Worm (Caenorhabditis elegans) whole organism, L4 larva: Measurements from ENCODE around the gene snrp-200.

Experiments
- F37D6.2 ChIP-seq: sonication (generic microtip); optimal IDR thresholded peaks from 2 replicates; lab custom pipeline; 2016; ENCODE audit warnings: mild to moderate bottlenecking, missing genetic modification characterization, missing compliant biosample characterization
- F49E8.2 ChIP-seq: sonication (generic microtip); optimal IDR thresholded peaks from 2 replicates; lab custom pipeline; 2016; ENCODE audit warnings: missing compliant biosample characterization, mild to moderate bottlenecking, missing genetic modification characterization, borderline replicate concordance
- R02D3.7 ChIP-seq: fragments of 150-350 bp; sonication (generic microtip); optimal IDR thresholded peaks from 3 replicates; lab custom pipeline; 2014; ENCODE audit warnings: missing biosample characterization, missing genetic modification characterization
- ZK546.5 ChIP-seq, 2 experiments: sonication (generic microtip); optimal IDR thresholded peaks; 2 replicates each; lab custom pipeline; 2017; ENCODE audit warnings: missing biosample characterization in 2 of 2, missing genetic modification characterization in 2 of 2
- arid-1 ChIP-seq: fragments of 200-800 bp; sonication (Bioruptor generic); conservative IDR thresholded peaks from 2 replicates; pipeline ENCODE4 v1.3.6; 2022; ENCODE audit warnings: missing genetic modification reagents, missing genetic modification characterization, missing compliant biosample characterization
- ceh-62 ChIP-seq: sonication (generic microtip); optimal IDR thresholded peaks from 2 replicates; lab custom pipeline; 2017; ENCODE audit warnings: missing biosample characterization, missing genetic modification characterization
- daf-19 ChIP-seq: fragments of 200-800 bp; sonication (Bioruptor generic); conservative IDR thresholded peaks from 2 replicates; pipeline ENCODE4 v1.3.6; 2022; ENCODE audit warnings: missing genetic modification characterization, missing compliant biosample characterization
- dmd-9 ChIP-seq: fragments of 200-800 bp; sonication (Bioruptor generic); IDR thresholded peaks from 2 replicates; pipeline ENCODE4 v1.3.6; 2022; ENCODE audit warnings: missing genetic modification reagents, missing genetic modification characterization, missing compliant biosample characterization
- duxl-1 ChIP-seq: sonication (generic microtip); optimal IDR thresholded peaks from 2 replicates; lab custom pipeline; 2016; ENCODE audit warnings: mild to moderate bottlenecking, missing genetic modification characterization, moderate library complexity, missing compliant biosample characterization; ENCODE audit not compliant: poor library complexity
- dve-1 ChIP-seq: sonication (generic microtip); optimal IDR thresholded peaks from 2 replicates; lab custom pipeline; 2017; ENCODE audit warnings: antibody characterized with exemption, mild to moderate bottlenecking, missing genetic modification characterization, missing compliant biosample characterization; ENCODE audit not compliant: insufficient read depth
- egl-43 ChIP-seq: fragments of 200-800 bp; sonication (Bioruptor generic); IDR thresholded peaks from 2 replicates; pipeline ENCODE4 v1.3.6; 2022; ENCODE audit warnings: missing genetic modification reagents, missing genetic modification characterization, missing compliant biosample characterization
- hlh-30 ChIP-seq: sonication (generic microtip); optimal IDR thresholded peaks from 2 replicates; lab custom pipeline; 2017; ENCODE audit warnings: antibody characterized with exemption, mild to moderate bottlenecking, missing genetic modification characterization, missing compliant biosample characterization; ENCODE audit not compliant: insufficient read depth
- lin-1 ChIP-seq: fragments of 200-800 bp; sonication (Bioruptor generic); IDR thresholded peaks from 2 replicates; pipeline ENCODE4 v1.3.6; 2022; ENCODE audit warnings: missing genetic modification reagents, missing genetic modification characterization, missing compliant biosample characterization
- lin-15B ChIP-seq: fragments of 150-350 bp; sonication (generic microtip); optimal IDR thresholded peaks from 3 replicates; lab custom pipeline; 2014; ENCODE audit warnings: missing biosample characterization, missing genetic modification characterization
- lin-29 ChIP-seq: fragments of 200-800 bp; sonication (Bioruptor generic); IDR thresholded peaks from 2 replicates; pipeline ENCODE4 v1.3.6; 2022; ENCODE audit warnings: missing genetic modification reagents, missing genetic modification characterization, missing compliant biosample characterization
- lir-3 ChIP-seq: sonication (generic microtip); optimal IDR thresholded peaks from 2 replicates; lab custom pipeline; 2016; ENCODE audit warnings: mild to moderate bottlenecking, missing genetic modification characterization, missing compliant biosample characterization
- madf-9 ChIP-seq: fragments of 200-800 bp; sonication (Bioruptor generic); conservative IDR thresholded peaks from 2 replicates; pipeline ENCODE4 v1.3.6; 2022; ENCODE audit warnings: missing genetic modification reagents, missing genetic modification characterization, missing compliant biosample characterization
- mdl-1 ChIP-seq, 2 experiments: fragments of 150-350 bp in 1 of 2; sonication (generic microtip) in 1 of 2; optimal IDR thresholded peaks; 2 replicates each; lab custom pipeline; 2014 to 2017; ENCODE audit warnings: missing biosample characterization in 2 of 2, missing genetic modification characterization in 2 of 2
- mep-1 ChIP-seq: fragments of 150-350 bp; sonication (generic microtip); optimal IDR thresholded peaks from 3 replicates; lab custom pipeline; 2014; ENCODE audit warnings: missing biosample characterization, missing genetic modification characterization
- nhr-102 ChIP-seq: sonication (generic microtip); optimal IDR thresholded peaks from 2 replicates; lab custom pipeline; 2016; ENCODE audit warnings: mild to moderate bottlenecking, missing genetic modification characterization, moderate library complexity, missing compliant biosample characterization
- nhr-237 ChIP-seq: sonication (generic microtip); optimal IDR thresholded peaks from 2 replicates; lab custom pipeline; 2017; ENCODE audit warnings: missing biosample characterization, missing genetic modification characterization
- nhr-25 ChIP-seq: sonication (generic microtip); optimal IDR thresholded peaks from 2 replicates; lab custom pipeline; 2017; ENCODE audit warnings: missing genetic modification characterization, mild to moderate bottlenecking, missing compliant biosample characterization, antibody characterized with exemption, moderate library complexity, borderline replicate concordance; ENCODE audit not compliant: insufficient read depth
- nhr-28 ChIP-seq: fragments of 150-350 bp; optimal IDR thresholded peaks from 2 replicates; lab custom pipeline; 2014; ENCODE audit warnings: missing biosample characterization, missing genetic modification characterization
- sdz-12 ChIP-seq: fragments of 200-800 bp; sonication (Bioruptor generic); optimal IDR thresholded peaks from 2 replicates; lab custom pipeline; 2018; ENCODE audit warnings: mild to moderate bottlenecking, missing genetic modification characterization, missing compliant biosample characterization
- skn-1 ChIP-seq: fragments of 150-350 bp; optimal IDR thresholded peaks from 2 replicates; lab custom pipeline; 2014; ENCODE audit warnings: missing biosample characterization, missing genetic modification characterization
- snpc-4 ChIP-seq: fragments of 150-350 bp; optimal IDR thresholded peaks from 2 replicates; lab custom pipeline; 2014; ENCODE audit warnings: missing biosample characterization, missing genetic modification characterization
- spr-1 ChIP-seq: sonication (generic microtip); optimal IDR thresholded peaks from 2 replicates; lab custom pipeline; 2016; ENCODE audit warnings: mild to moderate bottlenecking, missing genetic modification characterization, missing compliant biosample characterization
- tra-1 ChIP-seq: fragments of 200-800 bp; sonication (Bioruptor generic); IDR thresholded peaks from 2 replicates; pipeline ENCODE4 v1.3.6; 2022; ENCODE audit warnings: missing genetic modification reagents, missing genetic modification characterization, missing compliant biosample characterization
- unc-130 ChIP-seq: sonication (generic microtip); optimal IDR thresholded peaks from 2 replicates; lab custom pipeline; 2016; ENCODE audit warnings: missing genetic modification reagents, missing genetic modification characterization, missing compliant biosample characterization
- unc-39 ChIP-seq: sonication (generic microtip); optimal IDR thresholded peaks from 2 replicates; lab custom pipeline; 2017; ENCODE audit warnings: missing biosample characterization, missing genetic modification characterization
- unc-62 ChIP-seq, 3 experiments: fragments of 150-350 bp in 1 of 3; sonication (generic microtip); optimal IDR thresholded peaks in 2 of 3; peaks in 1 of 3; 1 replicate in 1 of 3; 2 replicates in 2 of 3; lab custom pipeline; 2014 to 2017; ENCODE audit warnings: missing biosample characterization in 3 of 3, missing genetic modification characterization in 3 of 3, missing genetic modification reagents in 3 of 3, missing genotype in 1 of 3
- zag-1 ChIP-seq: fragments of 150-350 bp; optimal IDR thresholded peaks from 2 replicates; lab custom pipeline; 2014; ENCODE audit warnings: missing biosample characterization, missing genetic modification characterization
- ztf-11 ChIP-seq: fragments of 150-350 bp; optimal IDR thresholded peaks from 2 replicates; lab custom pipeline; 2014; ENCODE audit warnings: missing biosample characterization, missing genetic modification characterization

Gene snrp-200

DNA sequence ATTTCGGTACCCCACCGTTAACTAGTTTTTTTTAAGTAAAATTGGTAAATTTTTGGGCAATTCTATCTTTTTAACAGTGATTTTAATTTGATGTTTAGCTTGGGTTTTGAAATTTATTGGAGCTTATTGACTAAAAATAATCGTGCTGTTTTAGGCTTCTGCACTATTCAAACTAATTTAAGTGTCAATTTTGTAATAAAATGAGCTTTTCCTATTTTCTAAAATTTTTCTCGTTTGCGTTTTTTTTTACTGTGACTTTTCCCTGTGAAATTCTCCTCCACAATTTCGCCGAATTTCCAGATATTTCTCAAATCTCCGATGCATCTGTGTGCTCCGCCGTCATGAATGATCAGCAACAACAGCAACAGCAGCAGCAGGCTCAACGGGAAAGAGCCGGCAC lies 42.6 kb downstream of the snrp-200 start, which contains the start of gene tbc-17:
TSS of gene tbc-17 (plus strand) at position 301 of the 400 bp plus-strand sequence.
- TF ChIP-seq tra-1: no peak
- TF ChIP-seq, all 104 proteins: peak for 0

ce11 chrII:12692694-12693093 lies 44.0 kb downstream of the snrp-200 start:
- TF ChIP-seq zag-1 (tag; lab: Kevin White, UChicago) (no peak), lin-29 (GFP tag; lab: Robert Waterston, UW) (no peak), skn-1 (tag; lab: Kevin White, UChicago) (no peak), F49E8.2 (tag; lab: Kevin White, UChicago) (no peak), nhr-28 (tag; lab: Kevin White, UChicago) (no peak), daf-19 (GFP tag; lab: Robert Waterston, UW) (no peak), nhr-25 (tag; lab: Kevin White, UChicago) (no peak), egl-43 (GFP tag; lab: Robert Waterston, UW) (no peak), tra-1 (no peak), ceh-62 (tag; lab: Kevin White, UChicago) (no peak), lir-3 (tag; lab: Kevin White, UChicago) (no peak), unc-130 (GFP tag; lab: Kevin White, UChicago) (no peak), F37D6.2 (no peak), unc-39 (tag; lab: Kevin White, UChicago) (no peak), duxl-1 (tag; lab: Kevin White, UChicago) (no peak)

DNA sequence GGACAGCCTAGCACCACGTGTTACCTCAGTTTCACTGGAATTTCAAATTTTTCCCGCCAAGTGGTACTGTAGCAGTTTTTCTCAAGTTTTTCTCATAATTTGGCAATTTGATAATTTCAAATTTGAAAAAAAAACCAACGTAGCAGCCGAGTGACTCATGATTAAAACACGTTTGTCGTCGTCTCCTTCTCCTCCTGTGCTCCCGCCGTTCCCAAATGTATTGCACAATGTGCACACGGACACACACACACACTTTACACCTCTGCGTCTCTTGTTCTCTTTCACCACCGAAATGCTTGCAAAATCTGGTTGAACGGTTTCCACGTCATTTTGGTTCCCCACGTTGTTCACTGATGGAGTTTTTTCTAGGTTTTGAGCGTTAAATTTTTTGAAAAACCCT lies 45.4 kb downstream of the snrp-200 start:
- TF ChIP-seq snpc-4 (tag; lab: Kevin White, UChicago): no peak
- no peak for TF ChIP-seq nhr-102
- peak; percentile 47 for TF ChIP-seq hlh-30
- peak; percentile 3 for TF ChIP-seq mep-1 (tag; lab: Kevin White, UChicago)
- TF ChIP-seq ceh-62 (tag; lab: Kevin White, UChicago): no peak
- TF ChIP-seq nhr-28 (tag; lab: Kevin White, UChicago): peak; percentile 81
- no peak for TF ChIP-seq unc-39 (tag; lab: Kevin White, UChicago)
- no peak for TF ChIP-seq lin-15B (tag; lab: Kevin White, UChicago)
- no peak for TF ChIP-seq lin-1 (GFP tag; lab: Robert Waterston, UW)

DNA sequence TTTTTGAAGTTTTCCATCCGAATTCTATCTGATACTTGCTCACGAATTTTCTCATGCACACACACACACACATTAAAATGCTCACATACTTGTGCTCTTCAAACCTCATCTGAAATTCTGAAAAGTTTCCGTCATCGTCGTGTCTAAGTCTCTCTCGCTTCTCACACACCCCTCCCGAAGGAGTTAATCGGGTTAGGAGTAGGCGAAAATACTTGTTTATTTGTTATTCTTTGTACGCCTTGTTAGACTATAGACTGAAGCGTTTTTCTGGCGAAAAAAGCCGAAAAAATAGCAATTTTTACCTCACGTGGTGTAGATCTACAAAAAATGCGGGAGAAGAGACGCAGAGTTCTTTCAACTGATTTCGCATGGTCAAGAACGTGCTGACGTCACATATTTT lies 45.8 kb downstream of the snrp-200 start:
- TF ChIP-seq mdl-1 (tag; optimal IDR thresholded peaks at IDR 0.05; lab: Kevin White, UChicago) (no peak), snpc-4 (tag; lab: Kevin White, UChicago) (no peak), dve-1 (tag; lab: Kevin White, UChicago) (no peak), arid-1 (no peak), nhr-237 (tag; lab: Kevin White, UChicago) (no peak)

- TF ChIP-seq ztf-11 (tag; lab: Kevin White, UChicago) (no peak), nhr-28 (tag; lab: Kevin White, UChicago) (no peak), hlh-30 (peak; percentile 33), ZK546.5 (tag; optimal IDR thresholded peaks at IDR 0.05; lab: Kevin White, UChicago) (no peak), spr-1 (tag; lab: Kevin White, UChicago) (no peak), dmd-9 (no peak), snpc-4 (tag; lab: Kevin White, UChicago) (no peak), duxl-1 (tag; lab: Kevin White, UChicago) (no peak), R02D3.7 (tag; lab: Kevin White, UChicago) (no peak), madf-9 (GFP tag; lab: Robert Waterston, UW) (no peak), sdz-12 (GFP tag; lab: Kevin White, UChicago) (no peak), F37D6.2 (no peak), unc-62 (GFP tag; optimal IDR thresholded peaks at IDR 0.05 in 1 of 2; lab: Kevin White, UChicago) (peak in 1 of 2 experiments; percentile 8), unc-62 (tag; optimal IDR thresholded peaks at IDR 0.05; lab: Kevin White, UChicago) (no peak)
These were observed 47.4 kb downstream of the snrp-200 start for ce11 chrII:12689333-12689732.
